Worm (Caenorhabditis elegans): ENCODE results near the gene F53E2.2.

ce11 chrV:1476841-1477240, 2.0 kb downstream of the F53E2.2 start:
- TF ChIP-seq spr-1 (tag; optimal IDR thresholded peaks at IDR 0.05): no peak
- no peak for TF ChIP-seq nhr-237 (tag; optimal IDR thresholded peaks at IDR 0.05)
- TF ChIP-seq madf-9 (GFP tag; conservative IDR thresholded peaks at IDR 0.05): no peak
- no peak for TF ChIP-seq F44E2.7 (GFP tag; IDR thresholded peaks at IDR 0.05)
- TF ChIP-seq pha-4 (GFP tag; IDR thresholded peaks at IDR 0.05): no peak
- TF ChIP-seq pha-4 (tag; optimal IDR thresholded peaks at IDR 0.05): no peak
- TF ChIP-seq nhr-76 (tag; optimal IDR thresholded peaks at IDR 0.05): no peak
- TF ChIP-seq ceh-82 (tag; optimal IDR thresholded peaks at IDR 0.05): no peak
- TF ChIP-seq dpl-1 (GFP tag; optimal IDR thresholded peaks at IDR 0.05): no peak
- TF ChIP-seq attf-4 (tag; optimal IDR thresholded peaks at IDR 0.05): no peak
- TF ChIP-seq D1046.2 (GFP tag; IDR thresholded peaks at IDR 0.05): no peak
- TF ChIP-seq fos-1 (tag; optimal IDR thresholded peaks at IDR 0.05): no peak

Data from whole organism, L4 larva.